Worm (Caenorhabditis elegans) whole organism, young adult: ENCODE results near the gene F59B10.2.

Experiments used
- B0035.1 ChIP-seq: sonication (generic microtip); optimal IDR thresholded peaks from 2 replicates; lab custom pipeline; 2016; ENCODE audit warnings: missing genetic modification characterization, mild to moderate bottlenecking, missing compliant biosample characterization, missing genotype, missing genetic modification reagents
- C17E4.6 ChIP-seq: fragments of 200-800 bp; sonication (Bioruptor generic); IDR thresholded peaks from 2 replicates; pipeline ENCODE4 v1.3.6; 2022; ENCODE audit warnings: missing genetic modification reagents, missing genetic modification characterization, missing compliant biosample characterization
- F22D6.2 ChIP-seq: sonication (generic microtip); optimal IDR thresholded peaks from 2 replicates; lab custom pipeline; 2016; ENCODE audit warnings: mild to moderate bottlenecking, missing genetic modification characterization, missing compliant biosample characterization
- F37B4.10 ChIP-seq: fragments of 200-800 bp; sonication (Bioruptor generic); IDR thresholded peaks from 2 replicates; pipeline ENCODE4 v1.3.6; 2022; ENCODE audit warnings: missing genetic modification characterization, missing compliant biosample characterization
- F49E8.2 ChIP-seq: sonication (generic microtip); optimal IDR thresholded peaks from 3 replicates; lab custom pipeline; 2017; ENCODE audit warnings: missing genetic modification characterization, mild to moderate bottlenecking, missing compliant biosample characterization, antibody characterized with exemption, moderate library complexity; ENCODE audit not compliant: insufficient read depth
- K11D2.4 ChIP-seq: fragments of 200-800 bp; sonication (Bioruptor generic); IDR thresholded peaks from 2 replicates; pipeline ENCODE4 v1.3.6; 2022; ENCODE audit warnings: missing genetic modification reagents, missing genetic modification characterization, missing compliant biosample characterization
- T07F8.4 ChIP-seq: sonication (generic microtip); optimal IDR thresholded peaks from 2 replicates; lab custom pipeline; 2016; ENCODE audit warnings: mild to moderate bottlenecking, missing genetic modification characterization, moderate library complexity, missing compliant biosample characterization
- T26A5.8 ChIP-seq: sonication (generic microtip); optimal IDR thresholded peaks from 2 replicates; lab custom pipeline; 2016; ENCODE audit warnings: missing genetic modification characterization, missing compliant biosample characterization
- Y53G8AR.9 ChIP-seq: fragments of 200-800 bp; sonication (Bioruptor generic); conservative IDR thresholded peaks from 2 replicates; pipeline ENCODE4 v1.3.6; 2022; ENCODE audit warnings: missing genetic modification reagents, missing genetic modification characterization, missing compliant biosample characterization
- Y67H2A.10 ChIP-seq: fragments of 200-800 bp; sonication (Bioruptor generic); conservative IDR thresholded peaks from 2 replicates; pipeline ENCODE4 v1.3.6; 2022; ENCODE audit warnings: missing genetic modification reagents, missing genetic modification characterization, missing compliant biosample characterization
- Y79H2A.3 ChIP-seq: fragments of 200-800 bp; sonication (Bioruptor generic); conservative IDR thresholded peaks from 2 replicates; pipeline ENCODE4 v1.3.6; 2022; ENCODE audit warnings: missing genetic modification reagents, missing genetic modification characterization, missing compliant biosample characterization
- ZK185.1 ChIP-seq: sonication (generic microtip); optimal IDR thresholded peaks from 2 replicates; lab custom pipeline; 2016; ENCODE audit warnings: mild to moderate bottlenecking, missing genetic modification characterization, missing compliant biosample characterization; ENCODE audit not compliant: poor library complexity, severe bottlenecking
- ama-1 ChIP-seq, 3 experiments: fragments of 150-350 bp in 1 of 3; sonication (generic microtip) in 2 of 3; optimal IDR thresholded peaks; 2 replicates each; lab custom pipeline; 2014 to 2018; ENCODE audit warnings: missing biosample characterization in 2 of 3, missing genetic modification characterization in 2 of 3, missing genetic modification reagents in 2 of 3
- attf-5 ChIP-seq: fragments of 200-800 bp; sonication (Bioruptor generic); optimal IDR thresholded peaks from 2 replicates; lab custom pipeline; 2018; ENCODE audit warnings: mild to moderate bottlenecking, missing genetic modification characterization, missing compliant biosample characterization
- bed-2 ChIP-seq: fragments of 200-800 bp; sonication (Bioruptor generic); IDR thresholded peaks from 2 replicates; pipeline ENCODE4 v1.3.6; 2022; ENCODE audit warnings: missing genetic modification reagents, missing genetic modification characterization, missing compliant biosample characterization
- cebp-1 ChIP-seq, 2 experiments: fragments of 200-800 bp in 1 of 2; sonication (Bioruptor generic) in 1 of 2; sonication (generic microtip) in 1 of 2; IDR thresholded peaks in 1 of 2; optimal IDR thresholded peaks in 1 of 2; 2 replicates each; pipeline versions ENCODE4 v1.3.6 to Lab custom; 2017 to 2022; ENCODE audit warnings: missing compliant biosample characterization in 2 of 2, missing genetic modification characterization in 2 of 2, mild to moderate bottlenecking in 1 of 2, missing genetic modification reagents in 1 of 2, moderate library complexity in 1 of 2
- cebp-2 ChIP-seq: fragments of 200-800 bp; sonication (Bioruptor generic); IDR thresholded peaks from 2 replicates; pipeline ENCODE4 v1.3.6; 2022; ENCODE audit warnings: missing genetic modification characterization, missing compliant biosample characterization
- ceh-27 ChIP-seq: fragments of 200-800 bp; sonication (Bioruptor generic); optimal IDR thresholded peaks from 2 replicates; lab custom pipeline; 2018; ENCODE audit warnings: mild to moderate bottlenecking, missing genetic modification characterization, moderate library complexity, missing compliant biosample characterization
- chd-7 ChIP-seq: sonication (generic microtip); optimal IDR thresholded peaks from 2 replicates; lab custom pipeline; 2016; ENCODE audit warnings: mild to moderate bottlenecking, missing genetic modification characterization, moderate library complexity, missing compliant biosample characterization
- efl-1 ChIP-seq: fragments of 150-350 bp; optimal IDR thresholded peaks from 2 replicates; lab custom pipeline; 2014; ENCODE audit warnings: missing biosample characterization, missing genetic modification reagents, missing genetic modification characterization
- egrh-3 ChIP-seq: fragments of 200-800 bp; sonication (Bioruptor generic); IDR thresholded peaks from 2 replicates; pipeline ENCODE4 v1.3.6; 2022; ENCODE audit warnings: missing genetic modification reagents, missing genetic modification characterization, missing compliant biosample characterization
- hmg-20 ChIP-seq: fragments of 200-800 bp; sonication (Bioruptor generic); IDR thresholded peaks from 2 replicates; pipeline ENCODE4 v1.3.6; 2022; ENCODE audit warnings: missing genetic modification reagents, missing genetic modification characterization, missing compliant biosample characterization
- let-526 ChIP-seq: fragments of 200-800 bp; sonication (Bioruptor generic); IDR thresholded peaks from 2 replicates; pipeline ENCODE4 v1.3.6; 2022; ENCODE audit warnings: missing genetic modification reagents, missing genetic modification characterization, missing compliant biosample characterization
- lin-26 ChIP-seq: fragments of 200-800 bp; sonication (Bioruptor generic); IDR thresholded peaks from 2 replicates; pipeline ENCODE4 v1.3.6; 2022; ENCODE audit warnings: missing genetic modification reagents, missing genetic modification characterization, missing compliant biosample characterization
- lin-35 ChIP-seq, 3 experiments: fragments of 150-350 bp in 2 of 3; sonication (generic microtip) in 1 of 3; optimal IDR thresholded peaks; 2 replicates each; lab custom pipeline; 2014 to 2018; ENCODE audit warnings: missing biosample characterization in 3 of 3, missing genetic modification characterization in 3 of 3, missing genetic modification reagents in 3 of 3
- lin-40 ChIP-seq: sonication (generic microtip); optimal IDR thresholded peaks from 2 replicates; lab custom pipeline; 2016; ENCODE audit warnings: missing genetic modification characterization, mild to moderate bottlenecking, missing compliant biosample characterization, missing genotype, missing genetic modification reagents
- lir-1 ChIP-seq: fragments of 200-800 bp; sonication (Bioruptor generic); conservative IDR thresholded peaks from 2 replicates; pipeline ENCODE4 v1.3.6; 2022; ENCODE audit warnings: missing genetic modification reagents, missing genetic modification characterization, missing compliant biosample characterization
- lsl-1 ChIP-seq: fragments of 200-800 bp; sonication (Bioruptor generic); optimal IDR thresholded peaks from 2 replicates; lab custom pipeline; 2018; ENCODE audit warnings: mild to moderate bottlenecking, missing genetic modification characterization, moderate library complexity, missing compliant biosample characterization
- madf-10 ChIP-seq: sonication (generic microtip); optimal IDR thresholded peaks from 2 replicates; lab custom pipeline; 2016; ENCODE audit warnings: mild to moderate bottlenecking, missing genetic modification characterization, missing compliant biosample characterization
- madf-8 ChIP-seq: fragments of 200-800 bp; sonication (Bioruptor generic); conservative IDR thresholded peaks from 2 replicates; pipeline ENCODE4 v1.3.6; 2022; ENCODE audit warnings: missing genetic modification reagents, missing genetic modification characterization, missing compliant biosample characterization
- nfyb-1 ChIP-seq: fragments of 200-800 bp; sonication (Bioruptor generic); IDR thresholded peaks from 2 replicates; pipeline ENCODE4 v1.3.6; 2022; ENCODE audit warnings: missing genetic modification reagents, missing genetic modification characterization, missing compliant biosample characterization
- rec-8 ChIP-seq, 2 experiments: sonication (generic microtip); optimal IDR thresholded peaks; 2 replicates each; lab custom pipeline; 2016; ENCODE audit warnings: mild to moderate bottlenecking in 2 of 2, missing genetic modification characterization in 2 of 2, missing genetic modification reagents in 2 of 2, missing genotype in 2 of 2, missing biosample characterization in 1 of 2, missing compliant biosample characterization in 1 of 2, moderate library complexity in 1 of 2
- sdz-38 ChIP-seq: sonication (generic microtip); optimal IDR thresholded peaks from 2 replicates; lab custom pipeline; 2016; ENCODE audit warnings: missing genotype, missing genetic modification characterization, missing compliant biosample characterization
- tbp1 ChIP-seq: fragments of 200-800 bp; sonication (Bioruptor generic); optimal IDR thresholded peaks from 2 replicates; lab custom pipeline; 2018; ENCODE audit warnings: mild to moderate bottlenecking, missing genetic modification characterization, missing compliant biosample characterization
- tbx-9 ChIP-seq: sonication (generic microtip); optimal IDR thresholded peaks from 2 replicates; lab custom pipeline; 2016; ENCODE audit warnings: borderline replicate concordance, missing genetic modification characterization, inconsistent platforms, missing compliant biosample characterization
- xnd-1 ChIP-seq: sonication (generic microtip); optimal IDR thresholded peaks from 2 replicates; lab custom pipeline; 2016; ENCODE audit warnings: missing genotype, missing genetic modification reagents, missing genetic modification characterization, missing compliant biosample characterization
- zfh-2 ChIP-seq: fragments of 200-800 bp; sonication (Bioruptor generic); conservative IDR thresholded peaks from 2 replicates; pipeline ENCODE4 v1.3.6; 2022; ENCODE audit warnings: missing genetic modification reagents, missing genetic modification characterization, missing compliant biosample characterization
- ztf-26 ChIP-seq: sonication (generic microtip); optimal IDR thresholded peaks from 2 replicates; lab custom pipeline; 2017; ENCODE audit warnings: missing genetic modification characterization, missing compliant biosample characterization
- ztf-28 ChIP-seq: fragments of 200-800 bp; sonication (Bioruptor generic); IDR thresholded peaks from 2 replicates; pipeline ENCODE4 v1.3.6; 2022; ENCODE audit warnings: missing genetic modification reagents, missing genetic modification characterization, missing compliant biosample characterization
- ztf-3 ChIP-seq: fragments of 200-800 bp; sonication (Bioruptor generic); optimal IDR thresholded peaks from 2 replicates; lab custom pipeline; 2018; ENCODE audit warnings: mild to moderate bottlenecking, missing genetic modification characterization, missing compliant biosample characterization

Gene F59B10.2

ce11 chrII:10551985-10552736, 42.5 kb upstream of the F59B10.2 start (continued):
- TF ChIP-seq lsl-1 (no peak), B0035.1 (tag; lab: Kevin White, UChicago) (peak; percentile 22), C17E4.6 (GFP tag; lab: Robert Waterston, UW) (no peak), F49E8.2 (no peak), F22D6.2 (tag; lab: Kevin White, UChicago) (peak; percentile 76), ztf-3 (GFP tag; lab: Kevin White, UChicago) (peak; percentile 21), cebp-2 (no peak), lin-35 (GFP tag; optimal IDR thresholded peaks at IDR 0.05; lab: Kevin White, UChicago) (peak in 1 of 3 experiments; percentile 87), chd-7 (tag; lab: Kevin White, UChicago) (peak; percentile 87), ama-1 (optimal IDR thresholded peaks at IDR 0.05; lab: Kevin White, UChicago) (no peak), ama-1 (GFP tag; optimal IDR thresholded peaks at IDR 0.05; lab: Kevin White, UChicago) (peak in 1 of 2 experiments; percentile 12), K11D2.4 (GFP tag; lab: Robert Waterston, UW) (peak; percentile 74), tbx-9 (tag; lab: Kevin White, UChicago) (no peak), ztf-28 (GFP tag; lab: Robert Waterston, UW) (no peak), Y79H2A.3 (no peak), sdz-38 (tag; lab: Kevin White, UChicago) (no peak), xnd-1 (tag; lab: Kevin White, UChicago) (no peak), ZK185.1 (tag; lab: Kevin White, UChicago) (peak; percentile 18), lir-1 (0 out of 2 replicates have a peak, but pooled peaks have one; percentile 49), lin-40 (tag; lab: Kevin White, UChicago) (peak; percentile 94), attf-5 (peak; percentile 77), madf-8 (GFP tag; lab: Robert Waterston, UW) (no peak), rec-8 (tag; optimal IDR thresholded peaks at IDR 0.05; lab: Kevin White, UChicago) (no peak), egrh-3 (GFP tag; lab: Robert Waterston, UW) (0 out of 2 replicates have a peak, but pooled peaks have one; percentile 10), hmg-20 (0 out of 2 replicates have a peak, but pooled peaks have one; percentile 14), F37B4.10 (GFP tag; lab: Robert Waterston, UW) (no peak), T07F8.4 (peak; percentile 34), tbp1 (GFP tag; lab: Kevin White, UChicago) (peak; percentile 52), T26A5.8 (tag; lab: Kevin White, UChicago) (no peak), ceh-27 (GFP tag; lab: Kevin White, UChicago) (peak; percentile 82), bed-2 (GFP tag; lab: Robert Waterston, UW) (no peak), let-526 (peak; percentile 64; the same call in 1 of the 2 replicates), madf-10 (tag; lab: Kevin White, UChicago) (peak; percentile 67)

ce11 chrII:10550872-10551647, 41.4 kb upstream of the F59B10.2 start:
- TF ChIP-seq cebp-1 (GFP tag; IDR thresholded peaks at IDR 0.05; lab: Robert Waterston, UW) (no peak), cebp-1 (tag; optimal IDR thresholded peaks at IDR 0.05; lab: Kevin White, UChicago) (peak; percentile 10), Y67H2A.10 (no peak), chd-7 (tag; lab: Kevin White, UChicago) (peak; percentile 29), zfh-2 (GFP tag; lab: Robert Waterston, UW) (no peak), Y53G8AR.9 (peak; percentile 60; the same call in 1 of the 2 replicates), nfyb-1 (GFP tag; lab: Robert Waterston, UW) (0 out of 2 replicates have a peak, but pooled peaks have one; percentile 42), ztf-26 (tag; lab: Kevin White, UChicago) (peak; percentile 8), efl-1 (no peak), lin-26 (GFP tag; lab: Robert Waterston, UW) (0 out of 2 replicates have a peak, but pooled peaks have one; percentile 14), ama-1 (optimal IDR thresholded peaks at IDR 0.05; lab: Kevin White, UChicago) (peak; percentile 42), ama-1 (GFP tag; optimal IDR thresholded peaks at IDR 0.05; lab: Kevin White, UChicago) (peak in 1 of 2 experiments; percentile 2)
